Fruit fly (Drosophila melanogaster): ENCODE data around the gene CG15743.

CG15743 gene

DNA sequence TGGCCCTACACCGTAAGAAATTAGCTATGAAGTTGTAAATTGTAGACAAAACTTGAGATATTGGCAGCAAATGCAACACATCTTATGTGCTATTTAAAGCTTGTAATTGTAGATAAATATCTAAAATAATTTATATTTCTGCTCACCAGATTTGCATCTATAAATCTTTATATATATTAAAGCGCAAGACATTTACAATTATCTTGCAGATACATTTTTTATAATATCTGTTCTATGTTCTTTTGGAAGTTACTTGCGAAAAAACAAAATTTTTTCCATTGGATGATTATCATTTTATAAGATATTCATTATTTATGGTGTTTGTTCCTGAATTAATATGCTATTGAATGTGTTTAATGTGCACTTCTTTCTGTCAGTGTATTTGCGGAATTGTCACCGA lies 28.8 kb downstream of the CG15743 start (continued):
- peak; percentile 59 for TF ChIP-seq CG32006 (GFP tag; optimal IDR thresholded peaks at IDR 0.05)
- peak; percentile 42 for TF ChIP-seq achi (GFP tag; optimal IDR thresholded peaks at IDR 0.05)
- TF ChIP-seq CG8632 (GFP tag; optimal IDR thresholded peaks at IDR 0.05): peak; percentile 34
- no peak for TF ChIP-seq CG8319 (GFP tag; optimal IDR thresholded peaks at IDR 0.05)
- no peak for TF ChIP-seq CG3919 (GFP tag; optimal IDR thresholded peaks at IDR 0.05)
- no peak for TF ChIP-seq fd85E (GFP tag; optimal IDR thresholded peaks at IDR 0.05)
- TF ChIP-seq Eip93F (GFP tag; optimal IDR thresholded peaks at IDR 0.05): no peak
- peak; percentile 28 for TF ChIP-seq Ets96B (tag; optimal IDR thresholded peaks at IDR 0.05)
- peak; percentile 10 for TF ChIP-seq CG4318 (GFP tag; optimal IDR thresholded peaks at IDR 0.05)
- TF ChIP-seq Hr4 (GFP tag; optimal IDR thresholded peaks at IDR 0.05): peak; percentile 39
- TF ChIP-seq Eip75B (GFP tag; optimal IDR thresholded peaks at IDR 0.05): peak; percentile 16
- no peak for TF ChIP-seq Lpt (GFP tag; optimal IDR thresholded peaks at IDR 0.05)
- TF ChIP-seq CG3032 (tag; optimal IDR thresholded peaks at IDR 0.05): peak; percentile 54
- peak; percentile 18 for TF ChIP-seq fd59A (GFP tag; optimal IDR thresholded peaks at IDR 0.05)
- TF ChIP-seq Met (GFP tag; optimal IDR thresholded peaks at IDR 0.05): peak; percentile 9
- TF ChIP-seq Hr38 (GFP tag; optimal IDR thresholded peaks at IDR 0.05): no peak

DNA sequence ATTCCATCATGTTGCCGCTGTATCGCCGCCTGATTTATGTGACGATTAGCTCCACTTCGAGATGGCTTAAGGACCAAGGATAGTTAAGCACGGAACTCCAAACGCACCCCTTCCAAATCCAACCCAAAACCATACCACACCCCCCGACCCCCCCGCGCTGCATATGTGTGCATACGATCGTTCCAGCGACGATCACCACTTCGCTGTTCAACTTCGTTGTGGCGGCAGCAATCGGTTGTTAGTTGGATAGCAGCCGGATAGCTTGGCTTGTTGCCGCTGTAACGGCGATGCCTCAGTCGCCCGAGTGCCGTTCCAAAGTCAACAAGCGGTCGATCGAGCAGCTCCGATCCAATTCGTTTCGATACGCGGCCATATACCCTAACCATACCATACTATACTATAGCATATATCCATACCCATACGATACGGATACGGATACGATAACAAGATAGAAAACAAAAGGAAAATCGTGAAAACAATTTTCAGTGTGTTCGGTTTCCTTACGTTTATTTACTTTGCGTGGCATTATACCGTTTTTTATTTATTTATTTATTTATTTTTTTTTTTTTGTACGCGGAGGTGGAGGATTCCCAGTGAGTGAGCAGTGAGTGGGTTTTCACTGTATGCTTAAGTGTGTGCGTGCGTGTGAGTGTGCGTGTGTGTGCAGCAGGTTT lies 29.4 kb downstream of the CG15743 start:
- TF ChIP-seq CG7368 (GFP tag; optimal IDR thresholded peaks at IDR 0.05) (no peak), Eip78C (GFP tag) (peak; percentile 80), CG6792 (GFP tag; optimal IDR thresholded peaks at IDR 0.05) (no peak), eg (GFP tag; IDR thresholded peaks at IDR 0.05) (0 out of 3 replicates have a peak, but pooled peaks have one; percentile 18), Lpt (GFP tag; optimal IDR thresholded peaks at IDR 0.05) (peak; percentile 10), fkh (GFP tag; optimal IDR thresholded peaks at IDR 0.05) (peak; percentile 35), CG32006 (GFP tag; optimal IDR thresholded peaks at IDR 0.05) (peak; percentile 12), Hr4 (GFP tag; optimal IDR thresholded peaks at IDR 0.05) (peak; percentile 10), CG10669 (GFP tag; optimal IDR thresholded peaks at IDR 0.05) (no peak), CG8119 (GFP tag; IDR thresholded peaks at IDR 0.05) (0 out of 3 replicates have a peak, but pooled peaks have one; percentile 12)

DNA sequence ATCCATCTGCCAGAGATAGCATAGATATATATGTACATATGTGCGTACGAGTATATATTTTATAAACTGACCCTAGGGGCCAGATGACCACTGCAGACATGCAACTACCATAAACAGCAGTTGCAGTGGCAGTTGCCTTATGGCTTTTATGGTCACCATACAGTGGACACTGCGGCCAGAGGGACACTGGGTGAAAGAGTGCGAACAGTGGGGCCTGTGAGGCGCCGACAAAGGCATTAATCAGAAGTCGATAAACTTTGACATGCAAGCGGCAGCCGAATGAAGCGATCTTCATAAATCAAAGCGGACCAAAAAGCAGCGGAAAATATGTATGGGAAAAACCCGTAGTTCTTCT lies 29.9 kb downstream of the CG15743 start:
- TF ChIP-seq Sox14 (GFP tag; optimal IDR thresholded peaks at IDR 0.05) (no peak), CG6792 (GFP tag; optimal IDR thresholded peaks at IDR 0.05) (no peak), dsx (GFP tag; optimal IDR thresholded peaks at IDR 0.05; ENCODE audit: poor library complexity, severe bottlenecking) (no peak), svp (GFP tag) (peak; percentile 51), Eip78C (GFP tag) (no peak), Sox102F (GFP tag; optimal IDR thresholded peaks at IDR 0.05) (no peak), salr (GFP tag; optimal IDR thresholded peaks at IDR 0.05) (no peak), ss (GFP tag; optimal IDR thresholded peaks at IDR 0.05) (peak in 1 of 2 experiments; percentile 68), Eip75B (GFP tag; optimal IDR thresholded peaks at IDR 0.05) (no peak), CG4318 (GFP tag; optimal IDR thresholded peaks at IDR 0.05) (no peak), esn (GFP tag; optimal IDR thresholded peaks at IDR 0.05) (no peak), CG11294 (GFP tag; IDR thresholded peaks at IDR 0.05) (no peak), spab (GFP tag; optimal IDR thresholded peaks at IDR 0.05) (no peak), CG32006 (GFP tag; optimal IDR thresholded peaks at IDR 0.05) (peak; percentile 28), CG11762 (GFP tag; optimal IDR thresholded peaks at IDR 0.05; ENCODE audit: insufficient read depth) (no peak), CG3032 (tag; optimal IDR thresholded peaks at IDR 0.05) (no peak), CG34406 (GFP tag; optimal IDR thresholded peaks at IDR 0.05) (no peak), CG1621 (tag; optimal IDR thresholded peaks at IDR 0.05) (no peak), vri (GFP tag; optimal IDR thresholded peaks at IDR 0.05) (no peak), CG31627 (GFP tag; optimal IDR thresholded peaks at IDR 0.05) (no peak), Hr39 (GFP tag; optimal IDR thresholded peaks at IDR 0.05) (no peak), CG8119 (GFP tag; IDR thresholded peaks at IDR 0.05) (peak; percentile 15; the same call in 1 of the 3 replicates)

Measured in whole organism, prepupa.